Fruit fly (Drosophila melanogaster): Measurements from ENCODE around the gene CG14441.

CG14441 gene

DNA sequence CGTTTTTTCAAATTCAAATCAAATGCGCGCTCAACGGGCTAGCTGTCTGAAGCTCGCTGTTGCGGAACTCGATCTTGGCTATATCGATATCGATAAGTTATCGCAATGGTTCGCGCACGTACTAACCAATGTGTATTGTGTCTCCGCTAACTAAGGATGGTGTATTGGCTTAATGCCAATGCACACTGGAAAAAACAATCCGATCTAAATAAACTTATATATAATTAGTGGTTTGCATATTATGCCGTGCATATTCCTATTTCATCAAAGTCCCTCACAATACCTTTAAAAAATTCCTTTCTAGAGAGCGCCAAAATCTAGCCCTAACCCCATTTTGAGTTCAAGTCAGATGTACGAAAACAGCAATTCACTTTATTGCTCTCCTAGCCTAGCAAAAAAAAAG lies 41.9 kb downstream of the CG14441 start (continued):
- no peak for TF ChIP-seq cwo (GFP tag; optimal IDR thresholded peaks at IDR 0.05)
- TF ChIP-seq dmrt99B (tag; optimal IDR thresholded peaks at IDR 0.05): peak; percentile 17
- TF ChIP-seq B-H1 (GFP tag; IDR thresholded peaks at IDR 0.05): no peak; the same call in 2 of the 3 replicates
- TF ChIP-seq gce (GFP tag; IDR thresholded peaks at IDR 0.05): peak; percentile 50; the same call in 1 of the 3 replicates
- TF ChIP-seq CG13775 (GFP tag; optimal IDR thresholded peaks at IDR 0.05): no peak
- peak; percentile 22 for TF ChIP-seq CG10147 (GFP tag; optimal IDR thresholded peaks at IDR 0.05)
- TF ChIP-seq trh (GFP tag; optimal IDR thresholded peaks at IDR 0.05): no peak
- peak; percentile 88 for TF ChIP-seq gsb-n (tag; optimal IDR thresholded peaks at IDR 0.05)
- peak; percentile 73 for TF ChIP-seq sob (GFP tag; IDR thresholded peaks at IDR 0.05)
- peak; percentile 19 for TF ChIP-seq Chrac-16 (GFP tag; optimal IDR thresholded peaks at IDR 0.05)
- no peak for TF ChIP-seq CG6654 (GFP tag; optimal IDR thresholded peaks at IDR 0.05)
- TF ChIP-seq Xbp1 (GFP tag; optimal IDR thresholded peaks at IDR 0.05): peak; percentile 61
- peak; percentile 35; the same call in 1 of the 2 replicates for TF ChIP-seq gsb (GFP tag; IDR thresholded peaks at IDR 0.05)
- no peak for TF ChIP-seq fd102C (GFP tag; optimal IDR thresholded peaks at IDR 0.05)
- TF ChIP-seq zen2 (GFP tag; IDR thresholded peaks at IDR 0.05; ENCODE audit: partially characterized antibody): no peak
- peak; percentile 71 for TF ChIP-seq ato (GFP tag; IDR thresholded peaks at IDR 0.05; ENCODE audit: partially characterized antibody)
- peak; percentile 14 for TF ChIP-seq Fer3 (tag; optimal IDR thresholded peaks at IDR 0.05)
- TF ChIP-seq Spps (tag; optimal IDR thresholded peaks at IDR 0.05): no peak
- TF ChIP-seq Lpt (GFP tag; optimal IDR thresholded peaks at IDR 0.05): no peak
- peak; percentile 18 for TF ChIP-seq ftz-f1 (GFP tag; optimal IDR thresholded peaks at IDR 0.05)
- no peak for TF ChIP-seq CG7745 (tag; optimal IDR thresholded peaks at IDR 0.05)
- TF ChIP-seq CG34422 (GFP tag; IDR thresholded peaks at IDR 0.05): peak; percentile 50; the same call in 1 of the 3 replicates
- TF ChIP-seq sima (GFP tag; optimal IDR thresholded peaks at IDR 0.05): no peak
- TF ChIP-seq tll (GFP tag; optimal IDR thresholded peaks at IDR 0.05): no peak
- peak; percentile 74; the same call in 1 of the 2 replicates for TF ChIP-seq CG32532 (GFP tag; IDR thresholded peaks at IDR 0.05)
- peak; percentile 44 for TF ChIP-seq tin (GFP tag; optimal IDR thresholded peaks at IDR 0.05)
- no peak for TF ChIP-seq ap (GFP tag; IDR thresholded peaks at IDR 0.05)
- TF ChIP-seq CG10959 (GFP tag; IDR thresholded peaks at IDR 0.05): no peak
- peak; percentile 55 for TF ChIP-seq Dip3 (GFP tag; optimal IDR thresholded peaks at IDR 0.05)
- no peak for TF ChIP-seq scrt (GFP tag; optimal IDR thresholded peaks at IDR 0.05)
- peak; percentile 8 for TF ChIP-seq Side (GFP tag; optimal IDR thresholded peaks at IDR 0.05)
- peak; percentile 42 for TF ChIP-seq CG4424 (GFP tag; optimal IDR thresholded peaks at IDR 0.05)
- TF ChIP-seq Max (GFP tag; optimal IDR thresholded peaks at IDR 0.05): peak; percentile 40
- peak; percentile 46 for TF ChIP-seq repo (GFP tag; optimal IDR thresholded peaks at IDR 0.05)
- peak; percentile 25 for TF ChIP-seq CG7786 (GFP tag; optimal IDR thresholded peaks at IDR 0.05)
- TF ChIP-seq zfh2 (GFP tag; optimal IDR thresholded peaks at IDR 0.05): no peak
- TF ChIP-seq CG16813 (GFP tag; IDR thresholded peaks at IDR 0.05; ENCODE audit: partially characterized antibody): peak; percentile 67
- no peak for TF ChIP-seq seq (GFP tag; IDR thresholded peaks at IDR 0.05)
- TF ChIP-seq wek (GFP tag; optimal IDR thresholded peaks at IDR 0.05): no peak
- no peak for TF ChIP-seq Gsc (GFP tag; IDR thresholded peaks at IDR 0.05)
- peak; percentile 54 for TF ChIP-seq ewg (GFP tag; optimal IDR thresholded peaks at IDR 0.05)
- TF ChIP-seq CG7987 (GFP tag; optimal IDR thresholded peaks at IDR 0.05): no peak
- TF ChIP-seq chif (GFP tag; optimal IDR thresholded peaks at IDR 0.05): peak in 1 of 2 experiments; percentile 32
- peak; percentile 14 for TF ChIP-seq CG12104 (GFP tag; optimal IDR thresholded peaks at IDR 0.05)
- no peak for TF ChIP-seq CG11398 (GFP tag; optimal IDR thresholded peaks at IDR 0.05)
- TF ChIP-seq Doc3 (GFP tag; IDR thresholded peaks at IDR 0.05; ENCODE audit: partially characterized antibody): peak; percentile 31; the same call in 1 of the 3 replicates
- TF ChIP-seq Dfd (GFP tag; optimal IDR thresholded peaks at IDR 0.05): no peak
- TF ChIP-seq CG30431 (GFP tag; optimal IDR thresholded peaks at IDR 0.05): no peak
- TF ChIP-seq Trl (optimal IDR thresholded peaks at IDR 0.05): no peak
- TF ChIP-seq Trl (GFP tag; optimal IDR thresholded peaks at IDR 0.05): peak; percentile 50
- TF ChIP-seq CG4820 (GFP tag; optimal IDR thresholded peaks at IDR 0.05): peak; percentile 2

All from whole organism, embryonic.